Fruit fly (Drosophila melanogaster) whole organism, larva: ENCODE measurements around the gene NdufV3.
A peak's percentile ranks its signal among the peaks of the same experiment; 100 is the strongest.

ENCODE experiments used
- noc ChIP-seq: fragments of 200-800 bp; sonication (Bioruptor generic); optimal IDR thresholded peaks from 3 replicates; lab custom pipeline; 2019; ENCODE audit warnings: missing biosample characterization, mild to moderate bottlenecking, missing genetic modification characterization, moderate library complexity

NdufV3 gene

dm6 chrX:11347809-11348208 is 2.0 kb upstream of the NdufV3 start, which contains the start of the genes GCS1 and CG11756:
Gene GCS1, minus strand, starts transcription at chrX:11348001.
Gene CG11756, plus strand, starts transcription at chrX:11348120.
- no peak for TF ChIP-seq noc (tag; lab: Kevin White, UChicago)

- no peak for TF ChIP-seq noc (tag; lab: Kevin White, UChicago)
Observed at dm6 chrX:11348829-11349228, 969 bp upstream of the NdufV3 start, which contains the start of gene CG1738. Gene CG1738, plus strand, starts transcription at chrX:11349049.

dm6 chrX:11350505-11351327 is 918 bp downstream of the NdufV3 start, which contains the start of gene CG1737:
Gene CG1737, plus strand, starts transcription at chrX:11350608.
- peak; percentile 63 for TF ChIP-seq noc (tag; lab: Kevin White, UChicago)

- peak; percentile 93 for TF ChIP-seq noc (tag; lab: Kevin White, UChicago)
Observed at dm6 chrX:11351351-11351750, 1.6 kb downstream of the NdufV3 start.

dm6 chrX:11355708-11356174 is 5.9 kb downstream of the NdufV3 start, which contains the start of gene dsh:
Gene dsh, plus strand, starts transcription at chrX:11355881.
- TF ChIP-seq noc (tag; lab: Kevin White, UChicago), result no peak

- TF ChIP-seq noc (tag; lab: Kevin White, UChicago), result no peak
Observed at dm6 chrX:11356648-11357047, 6.8 kb downstream of the NdufV3 start.

dm6 chrX:11359081-11359481 is 9.3 kb downstream of the NdufV3 start, which contains the start of gene Pa1:
Gene Pa1, plus strand, starts transcription at chrX:11359236.
- TF ChIP-seq noc (tag; lab: Kevin White, UChicago), result no peak

dm6 chrX:11367783-11368509 is 18.1 kb downstream of the NdufV3 start, which contains the start of the genes hop and Tim8:
Gene hop, minus strand, starts transcription at chrX:11368098.
Gene Tim8, plus strand, starts transcription at chrX:11368445.
- no peak for TF ChIP-seq noc (tag; lab: Kevin White, UChicago)

dm6 chrX:11369374-11369773 is 19.6 kb downstream of the NdufV3 start, which contains the start of gene dlg1:
Gene dlg1, plus strand, starts transcription at chrX:11369665.
- no peak for TF ChIP-seq noc (tag; lab: Kevin White, UChicago)

- TF ChIP-seq noc (tag; lab: Kevin White, UChicago), result no peak
Observed at dm6 chrX:11370792-11371191, 21.0 kb downstream of the NdufV3 start.

dm6 chrX:11371613-11372012 is 21.8 kb downstream of the NdufV3 start:
- TF ChIP-seq noc (tag; lab: Kevin White, UChicago), result no peak

- TF ChIP-seq noc (tag; lab: Kevin White, UChicago), result no peak
Observed at dm6 chrX:11372764-11373712, 23.2 kb downstream of the NdufV3 start.

dm6 chrX:11374320-11374719 is 24.5 kb downstream of the NdufV3 start:
- no peak for TF ChIP-seq noc (tag; lab: Kevin White, UChicago)

dm6 chrX:11378388-11378787 is 28.6 kb downstream of the NdufV3 start:
- TF ChIP-seq noc (tag; lab: Kevin White, UChicago), result no peak

dm6 chrX:11379139-11379538 is 29.3 kb downstream of the NdufV3 start:
- TF ChIP-seq noc (tag; lab: Kevin White, UChicago), result no peak
